Fruit fly (Drosophila melanogaster) S2 (cell line): ENCODE results near the gene Mpp6.

Experiments used
- CG8478 ChIP-seq: fragments of >200 bp; optimal IDR thresholded peaks from 2 replicates; lab custom pipeline; 2018
- CTCF ChIP-seq, 2 experiments: fragments of >200 bp; optimal IDR thresholded peaks; 2 replicates each; lab custom pipeline; 2018

- TF ChIP-seq CG8478 (no peak), CTCF (optimal IDR thresholded peaks at IDR 0.05; lab: Kevin White, UChicago) (no peak)
Measured at dm6 chr2L:21202702-21203101, 46.6 kb downstream of the Mpp6 start, which contains the start of gene CG31988.
